Fruit fly (Drosophila melanogaster) whole organism, embryonic: ENCODE measurements around the gene BCL7-like.

Experiments used
- Bdp1 ChIP-seq: fragments of 200-800 bp; sonication (Bioruptor generic); optimal IDR thresholded peaks from 3 replicates; lab custom pipeline; 2016; ENCODE audit warnings: missing biosample characterization, missing genetic modification characterization
- CG10366 ChIP-seq: fragments of 200-800 bp; sonication (Bioruptor generic); IDR thresholded peaks from 2 replicates; pipeline ENCODE4 v1.3.6; 2022; ENCODE audit warnings: missing biosample characterization, missing genetic modification characterization
- CG10959 ChIP-seq: fragments of 200-800 bp; sonication (Bioruptor generic); IDR thresholded peaks from 2 replicates; pipeline ENCODE4 v1.3.6; 2022; ENCODE audit warnings: missing biosample characterization, missing genetic modification characterization
- CG12744 ChIP-seq: fragments of 200-800 bp; sonication (Bioruptor generic); optimal IDR thresholded peaks from 2 replicates; lab custom pipeline; 2016; ENCODE audit warnings: missing biosample characterization, missing genetic modification characterization
- CG1529 ChIP-seq: fragments of 200-800 bp; sonication (Bioruptor generic); optimal IDR thresholded peaks from 3 replicates; lab custom pipeline; 2018; ENCODE audit warnings: missing biosample characterization, missing genetic modification characterization
- CG16813 ChIP-seq: fragments of 200-800 bp; sonication (Bioruptor generic); IDR thresholded peaks from 3 replicates; pipeline ENCODE4 v1.3.6; 2022; ENCODE audit warnings: missing biosample characterization, missing genetic modification characterization; ENCODE audit not compliant: partially characterized antibody
- CG17361 ChIP-seq: fragments of 200-800 bp; sonication (Bioruptor generic); IDR thresholded peaks from 3 replicates; pipeline ENCODE4 v1.3.6; 2022; ENCODE audit warnings: missing biosample characterization, missing genetic modification characterization
- CG17612 ChIP-seq: fragments of 200-800 bp; sonication (Bioruptor generic); IDR thresholded peaks from 2 replicates; pipeline ENCODE4 v1.3.6; 2022; ENCODE audit warnings: missing biosample characterization, missing genetic modification characterization
- CG2199 ChIP-seq: fragments of 200-800 bp; sonication (Bioruptor generic); IDR thresholded peaks from 3 replicates; pipeline ENCODE4 v1.3.6; 2022; ENCODE audit warnings: missing biosample characterization, missing genetic modification characterization
- CG3407 ChIP-seq: fragments of 200-800 bp; sonication (Bioruptor generic); optimal IDR thresholded peaks from 2 replicates; lab custom pipeline; 2018; ENCODE audit warnings: missing biosample characterization, mild to moderate bottlenecking, missing genetic modification characterization
- CG3726 ChIP-seq: fragments of 200-800 bp; sonication (Bioruptor generic); IDR thresholded peaks from 3 replicates; pipeline ENCODE4, ENCODE4 v1.3.6; 2022; ENCODE audit warnings: missing biosample characterization, missing genetic modification characterization
- CG3847 ChIP-seq: fragments of 200-800 bp; sonication (Bioruptor generic); IDR thresholded peaks from 2 replicates; pipeline ENCODE4 v1.3.6; 2022; ENCODE audit warnings: missing biosample characterization, missing genetic modification characterization
- CG4328 ChIP-seq: fragments of 200-800 bp; sonication (Bioruptor generic); optimal IDR thresholded peaks from 3 replicates; lab custom pipeline; 2017; ENCODE audit warnings: missing biosample characterization, missing genetic modification reagents, missing genetic modification characterization
- CG4424 ChIP-seq: fragments of 200-800 bp; sonication (Bioruptor generic); optimal IDR thresholded peaks from 3 replicates; lab custom pipeline; 2016; ENCODE audit warnings: missing biosample characterization, missing genetic modification characterization
- CG4820 ChIP-seq: fragments of 200-800 bp; sonication (Bioruptor generic); optimal IDR thresholded peaks from 3 replicates; lab custom pipeline; 2016; ENCODE audit warnings: missing biosample characterization, missing genetic modification characterization
- CG6791 ChIP-seq: fragments of 200-800 bp; sonication (Bioruptor generic); IDR thresholded peaks from 3 replicates; pipeline ENCODE4 v1.3.6; 2022; ENCODE audit warnings: missing biosample characterization, missing genetic modification characterization; ENCODE audit not compliant: partially characterized antibody
- CG6854 ChIP-seq: fragments of 200-800 bp; sonication (Bioruptor generic); optimal IDR thresholded peaks from 3 replicates; lab custom pipeline; 2017; ENCODE audit warnings: missing biosample characterization, mild to moderate bottlenecking, missing genetic modification characterization
- CG7271 ChIP-seq: fragments of 200-800 bp; sonication (Bioruptor generic); optimal IDR thresholded peaks from 2 replicates; lab custom pipeline; 2018; ENCODE audit warnings: missing biosample characterization, mild to moderate bottlenecking, missing genetic modification characterization, moderate library complexity
- CG7839 ChIP-seq: fragments of 200-800 bp; sonication (Bioruptor generic); optimal IDR thresholded peaks from 3 replicates; lab custom pipeline; 2018; ENCODE audit warnings: missing biosample characterization, mild to moderate bottlenecking, missing genetic modification characterization, moderate library complexity
- CG8281 ChIP-seq: fragments of 200-800 bp; sonication (Bioruptor generic); optimal IDR thresholded peaks from 2 replicates; lab custom pipeline; 2018; ENCODE audit warnings: missing biosample characterization, mild to moderate bottlenecking, missing genetic modification characterization, moderate library complexity
- CG9215 ChIP-seq: fragments of 200-800 bp; sonication (Bioruptor generic); IDR thresholded peaks from 2 replicates; pipeline ENCODE4 v1.3.6; 2022; ENCODE audit warnings: missing biosample characterization, missing genetic modification characterization
- CG9932 ChIP-seq: fragments of 200-800 bp; sonication (Bioruptor generic); IDR thresholded peaks from 2 replicates; pipeline ENCODE4 v1.3.6; 2022; ENCODE audit warnings: missing biosample characterization, missing genetic modification characterization
- CHES-1-like ChIP-seq: fragments of 200-800 bp; sonication (Bioruptor generic); optimal IDR thresholded peaks from 2 replicates; lab custom pipeline; 2016; ENCODE audit warnings: missing biosample characterization, missing genetic modification characterization
- Doc3 ChIP-seq: fragments of 200-800 bp; sonication (Bioruptor generic); IDR thresholded peaks from 3 replicates; pipeline ENCODE4 v1.3.6; 2022; ENCODE audit warnings: missing biosample characterization, missing genetic modification characterization; ENCODE audit not compliant: partially characterized antibody
- HmgZ ChIP-seq: fragments of 200-800 bp; sonication (Bioruptor generic); optimal IDR thresholded peaks from 2 replicates; lab custom pipeline; 2018; ENCODE audit warnings: missing biosample characterization, mild to moderate bottlenecking, missing genetic modification characterization
- Lpt ChIP-seq: fragments of >200 bp; optimal IDR thresholded peaks from 2 replicates; lab custom pipeline; 2018; ENCODE audit warnings: missing biosample characterization, missing genetic modification characterization
- Med ChIP-seq: fragments of 200-800 bp; sonication (Bioruptor generic); peaks from one replicate; lab custom pipeline; 2016; ENCODE audit warnings: missing biosample characterization, missing genetic modification characterization, mild to moderate bottlenecking, inconsistent platforms, moderate library complexity
- Oli ChIP-seq: fragments of 200-800 bp; sonication (Bioruptor generic); optimal IDR thresholded peaks from 2 replicates; lab custom pipeline; 2018; ENCODE audit warnings: missing biosample characterization, mild to moderate bottlenecking, missing genetic modification characterization, moderate library complexity
- ap ChIP-seq: fragments of 200-800 bp; sonication (Bioruptor generic); IDR thresholded peaks from 2 replicates; pipeline ENCODE4 v1.3.6; 2022; ENCODE audit warnings: missing biosample characterization, missing genetic modification characterization
- chm ChIP-seq: fragments of 200-800 bp; sonication (Bioruptor generic); IDR thresholded peaks from 2 replicates; pipeline ENCODE4 v1.3.6; 2022; ENCODE audit warnings: missing biosample characterization, missing genetic modification characterization
- ems ChIP-seq: fragments of 200-800 bp; sonication (Bioruptor generic); optimal IDR thresholded peaks from 3 replicates; lab custom pipeline; 2016; ENCODE audit warnings: missing biosample characterization, missing genetic modification characterization
- fu2 ChIP-seq: fragments of 200-800 bp; sonication (Bioruptor generic); optimal IDR thresholded peaks from 2 replicates; lab custom pipeline; 2016; ENCODE audit warnings: missing biosample characterization, missing genetic modification characterization
- ham ChIP-seq: fragments of 200-800 bp; sonication (Bioruptor generic); IDR thresholded peaks from 2 replicates; pipeline ENCODE4 v1.3.6; 2022; ENCODE audit warnings: missing biosample characterization, missing genetic modification characterization
- hbn ChIP-seq: fragments of 200-800 bp; sonication (Bioruptor generic); IDR thresholded peaks from 2 replicates; pipeline ENCODE4 v1.3.6; 2022; ENCODE audit warnings: missing biosample characterization, missing genetic modification characterization; ENCODE audit not compliant: partially characterized antibody
- hkb ChIP-seq, 2 experiments: fragments of 200-800 bp in 1 of 2; fragments of >200 bp in 1 of 2; sonication (Bioruptor generic) in 1 of 2; IDR thresholded peaks in 1 of 2; optimal IDR thresholded peaks in 1 of 2; 2 replicates each; pipeline versions ENCODE4 v1.3.6 to Lab custom; 2017 to 2022; ENCODE audit warnings: missing biosample characterization in 1 of 2, missing genetic modification characterization in 1 of 2
- maf-S ChIP-seq: fragments of 200-800 bp; sonication (Bioruptor generic); optimal IDR thresholded peaks from 2 replicates; lab custom pipeline; 2016; ENCODE audit warnings: missing biosample characterization, missing genetic modification characterization
- nerfin-2 ChIP-seq: fragments of 200-800 bp; sonication (Bioruptor generic); IDR thresholded peaks from 2 replicates; pipeline ENCODE4 v1.3.6; 2022; ENCODE audit warnings: missing biosample characterization, missing genetic modification characterization; ENCODE audit not compliant: partially characterized antibody
- pho ChIP-seq: fragments of 200-800 bp; sonication (Bioruptor generic); optimal IDR thresholded peaks from 2 replicates; lab custom pipeline; 2016; ENCODE audit warnings: missing biosample characterization, missing genetic modification characterization
- pzg ChIP-seq: fragments of 200-800 bp; sonication (Bioruptor generic); optimal IDR thresholded peaks from 3 replicates; lab custom pipeline; 2018; ENCODE audit warnings: missing biosample characterization, mild to moderate bottlenecking, missing genetic modification characterization, moderate library complexity
- sc ChIP-seq, 3 experiments: fragments of >200 bp in 2 of 3; fragments of 200-800 bp in 1 of 3; sonication (Bioruptor generic) in 1 of 3; optimal IDR thresholded peaks; 2 replicates in 2 of 3; 3 replicates in 1 of 3; lab custom pipeline; 2017; ENCODE audit warnings: mild to moderate bottlenecking in 1 of 3, missing biosample characterization in 1 of 3, missing genetic modification characterization in 1 of 3, missing genetic modification reagents in 1 of 3
- scrt ChIP-seq: fragments of 200-800 bp; sonication (Bioruptor generic); optimal IDR thresholded peaks from 2 replicates; lab custom pipeline; 2018; ENCODE audit warnings: missing biosample characterization, mild to moderate bottlenecking, missing genetic modification characterization, moderate library complexity
- tll ChIP-seq, 2 experiments: fragments of 200-800 bp in 1 of 2; fragments of >200 bp in 1 of 2; sonication (Bioruptor generic) in 1 of 2; optimal IDR thresholded peaks; 2 replicates each; lab custom pipeline; 2017 to 2019; ENCODE audit warnings: missing biosample characterization in 2 of 2, missing genetic modification characterization in 2 of 2, mild to moderate bottlenecking in 1 of 2, moderate library complexity in 1 of 2
- tna ChIP-seq: fragments of 200-800 bp; sonication (Bioruptor generic); IDR thresholded peaks from 2 replicates; pipeline ENCODE4 v1.3.6; 2022; ENCODE audit warnings: missing biosample characterization, missing genetic modification characterization; ENCODE audit not compliant: partially characterized antibody
- trem ChIP-seq: fragments of 200-800 bp; optimal IDR thresholded peaks from 3 replicates; lab custom pipeline; 2019; ENCODE audit warnings: missing biosample characterization, mild to moderate bottlenecking, missing genetic modification characterization, moderate library complexity
- usp ChIP-seq: fragments of >200 bp; optimal IDR thresholded peaks from 2 replicates; lab custom pipeline; 2017; ENCODE audit warnings: missing biosample characterization, missing genetic modification characterization
- zf30C ChIP-seq: fragments of 200-800 bp; sonication (Bioruptor generic); optimal IDR thresholded peaks from 3 replicates; lab custom pipeline; 2018; ENCODE audit warnings: missing biosample characterization, mild to moderate bottlenecking, missing genetic modification characterization
- zfh1 ChIP-seq: fragments of 200-800 bp; sonication (Bioruptor generic); IDR thresholded peaks from 3 replicates; pipeline ENCODE4 v1.3.6; 2022; ENCODE audit warnings: missing biosample characterization, missing genetic modification characterization

BCL7-like gene

dm6 chrX:9352112-9353096 lies 4.0 kb upstream of the BCL7-like start (continued):
- TF ChIP-seq pzg: peak; percentile 10
- TF ChIP-seq CG3407: peak; percentile 47
- TF ChIP-seq hbn (GFP tag; lab: Robert Waterston, UW): no peak
- TF ChIP-seq nerfin-2 (GFP tag; lab: Robert Waterston, UW): no peak
- peak; percentile 78 for TF ChIP-seq pho (GFP tag; lab: Kevin White, UChicago)
- peak; percentile 85 for TF ChIP-seq HmgZ (tag; lab: Kevin White, UChicago)
- peak; percentile 24 for TF ChIP-seq CHES-1-like (GFP tag; lab: Kevin White, UChicago)
- TF ChIP-seq CG6854 (GFP tag; lab: Kevin White, UChicago): peak; percentile 75
- peak; percentile 50; the same call in 1 of the 2 replicates for TF ChIP-seq CG17612 (GFP tag; lab: Robert Waterston, UW)
- TF ChIP-seq hkb (optimal IDR thresholded peaks at IDR 0.05; lab: Kevin White, UChicago): no peak
- TF ChIP-seq hkb (GFP tag; IDR thresholded peaks at IDR 0.05; lab: Robert Waterston, UW): peak; percentile 70
- TF ChIP-seq tna (GFP tag; lab: Robert Waterston, UW): no peak
- no peak for TF ChIP-seq Doc3
- peak; percentile 96 for TF ChIP-seq Med (GFP tag; lab: Kevin White, UChicago)
- peak; percentile 64 for TF ChIP-seq CG8281
- peak; percentile 56 for TF ChIP-seq CG4328 (GFP tag; lab: Kevin White, UChicago)
- peak; percentile 62 for TF ChIP-seq CG1529 (GFP tag; lab: Kevin White, UChicago)
- peak; percentile 86 for TF ChIP-seq CG9932
- peak; percentile 71 for TF ChIP-seq chm (GFP tag; lab: Robert Waterston, UW)
- peak; percentile 24 for TF ChIP-seq fu2
- TF ChIP-seq CG4424 (GFP tag; lab: Kevin White, UChicago): peak; percentile 77
- TF ChIP-seq CG6791 (GFP tag; lab: Robert Waterston, UW): no peak
- TF ChIP-seq CG9215 (GFP tag; lab: Robert Waterston, UW): peak; percentile 72
- TF ChIP-seq ham: 0 out of 2 replicates have a peak, but pooled peaks have one; percentile 50
- TF ChIP-seq CG7271 (tag; lab: Kevin White, UChicago): no peak
- no peak for TF ChIP-seq CG2199 (GFP tag; lab: Robert Waterston, UW)
- TF ChIP-seq sc (optimal IDR thresholded peaks at IDR 0.05; lab: Kevin White, UChicago): no peak
- TF ChIP-seq sc (GFP tag; optimal IDR thresholded peaks at IDR 0.05; lab: Kevin White, UChicago): peak; percentile 42
- peak; percentile 81 for TF ChIP-seq ems (GFP tag; lab: Kevin White, UChicago)
- TF ChIP-seq CG3726 (GFP tag; lab: Robert Waterston, UW): peak; percentile 68; the same call in 1 of the 3 replicates
- peak; percentile 86 for TF ChIP-seq Oli (tag; lab: Kevin White, UChicago)
- TF ChIP-seq tll (GFP tag; optimal IDR thresholded peaks at IDR 0.05; lab: Kevin White, UChicago): no peak
- TF ChIP-seq Bdp1 (GFP tag; lab: Kevin White, UChicago): peak; percentile 46
- peak; percentile 72 for TF ChIP-seq ap (GFP tag; lab: Robert Waterston, UW)
- TF ChIP-seq usp (GFP tag; lab: Kevin White, UChicago): no peak
- peak; percentile 64 for TF ChIP-seq CG3847 (GFP tag; lab: Robert Waterston, UW)
- TF ChIP-seq CG16813 (GFP tag; lab: Robert Waterston, UW): no peak
- peak; percentile 75 for TF ChIP-seq CG17361 (GFP tag; lab: Robert Waterston, UW)
- TF ChIP-seq zfh1 (GFP tag; lab: Robert Waterston, UW): peak; percentile 72
- TF ChIP-seq CG7839: peak; percentile 92
- TF ChIP-seq CG12744: peak; percentile 65
- peak; percentile 30 for TF ChIP-seq maf-S (GFP tag; lab: Kevin White, UChicago)
- TF ChIP-seq zf30C: peak; percentile 64
- no peak for TF ChIP-seq Lpt (GFP tag; lab: Kevin White, UChicago)
- peak; percentile 66 for TF ChIP-seq CG4820 (GFP tag; lab: Kevin White, UChicago)
- TF ChIP-seq CG10959: peak; percentile 43
- peak; percentile 79 for TF ChIP-seq CG10366 (GFP tag; lab: Robert Waterston, UW)
- TF ChIP-seq scrt (GFP tag; lab: Kevin White, UChicago): peak; percentile 80
- TF ChIP-seq trem: peak; percentile 69
